Fruit fly (Drosophila melanogaster) whole organism, embryonic: ENCODE data around the gene CG46427.

ENCODE experiments used
- Atf3 ChIP-seq: fragments of 200-800 bp; sonication (Bioruptor generic); optimal IDR thresholded peaks from 3 replicates; lab custom pipeline; 2016; ENCODE audit warnings: missing biosample characterization, missing genetic modification characterization
- CG10267 ChIP-seq: fragments of 200-800 bp; sonication (Bioruptor generic); optimal IDR thresholded peaks from 2 replicates; lab custom pipeline; 2018; ENCODE audit warnings: missing biosample characterization, mild to moderate bottlenecking, missing genetic modification characterization, moderate library complexity
- CG10462 ChIP-seq: fragments of 200-800 bp; sonication (Bioruptor generic); optimal IDR thresholded peaks from 2 replicates; lab custom pipeline; 2016; ENCODE audit warnings: missing biosample characterization, missing genetic modification characterization
- CG11398 ChIP-seq: fragments of 200-800 bp; sonication (Bioruptor generic); optimal IDR thresholded peaks from 2 replicates; lab custom pipeline; 2016; ENCODE audit warnings: missing biosample characterization, missing genetic modification characterization
- CG11560 ChIP-seq: fragments of 200-800 bp; sonication (Bioruptor generic); IDR thresholded peaks from 3 replicates; pipeline ENCODE4 v1.3.6; 2022; ENCODE audit warnings: missing biosample characterization, missing genetic modification characterization
- CG12155 ChIP-seq: fragments of 200-800 bp; sonication (Bioruptor generic); optimal IDR thresholded peaks from 3 replicates; lab custom pipeline; 2016; ENCODE audit warnings: missing biosample characterization, missing genetic modification characterization
- CG15514 ChIP-seq: fragments of 200-800 bp; sonication (Bioruptor generic); optimal IDR thresholded peaks from 3 replicates; lab custom pipeline; 2017; ENCODE audit warnings: missing biosample characterization, missing genetic modification characterization, mild to moderate bottlenecking, moderate library complexity, missing genetic modification reagents
- CG17328 ChIP-seq: fragments of 200-800 bp; sonication (Bioruptor generic); IDR thresholded peaks from 2 replicates; pipeline ENCODE4 v1.3.6; 2022; ENCODE audit warnings: missing biosample characterization, missing genetic modification characterization
- CG3163 ChIP-seq: fragments of 200-800 bp; sonication (Bioruptor generic); optimal IDR thresholded peaks from 3 replicates; lab custom pipeline; 2016; ENCODE audit warnings: missing biosample characterization, missing genetic modification characterization
- CG32532 ChIP-seq: fragments of 200-800 bp; sonication (Bioruptor generic); IDR thresholded peaks from 2 replicates; pipeline ENCODE4 v1.3.6; 2022; ENCODE audit warnings: missing biosample characterization, missing genetic modification characterization
- CG6254 ChIP-seq: fragments of 200-800 bp; sonication (Bioruptor generic); optimal IDR thresholded peaks from 3 replicates; lab custom pipeline; 2017; ENCODE audit warnings: mild to moderate bottlenecking, missing biosample characterization, missing genetic modification reagents, missing genetic modification characterization
- CG6813 ChIP-seq: fragments of 200-800 bp; sonication (Bioruptor generic); optimal IDR thresholded peaks from 2 replicates; lab custom pipeline; 2017; ENCODE audit warnings: missing biosample characterization, missing genetic modification characterization, mild to moderate bottlenecking, moderate library complexity, missing genetic modification reagents
- CG8478 ChIP-seq: fragments of >200 bp; optimal IDR thresholded peaks from 2 replicates; lab custom pipeline; 2018
- CG8924 ChIP-seq: fragments of 200-800 bp; optimal IDR thresholded peaks from 3 replicates; lab custom pipeline; 2019; ENCODE audit warnings: missing biosample characterization, mild to moderate bottlenecking, missing genetic modification characterization, moderate library complexity
- CG9437 ChIP-seq: fragments of 200-800 bp; sonication (Bioruptor generic); optimal IDR thresholded peaks from 2 replicates; lab custom pipeline; 2018; ENCODE audit warnings: missing biosample characterization, mild to moderate bottlenecking, missing genetic modification characterization
- Gug ChIP-seq: fragments of 200-800 bp; sonication (Bioruptor generic); IDR thresholded peaks from 4 replicates; pipeline ENCODE4 v1.3.6; 2022; ENCODE audit warnings: missing biosample characterization, missing genetic modification characterization
- HmgZ ChIP-seq: fragments of 200-800 bp; sonication (Bioruptor generic); optimal IDR thresholded peaks from 2 replicates; lab custom pipeline; 2018; ENCODE audit warnings: missing biosample characterization, mild to moderate bottlenecking, missing genetic modification characterization
- NFAT ChIP-seq: fragments of 200-800 bp; sonication (Bioruptor generic); IDR thresholded peaks from 2 replicates; pipeline ENCODE4 v1.3.6; 2022; ENCODE audit warnings: missing biosample characterization, missing genetic modification characterization
- NfI ChIP-seq: fragments of 200-800 bp; sonication (Bioruptor generic); optimal IDR thresholded peaks from 3 replicates; lab custom pipeline; 2018; ENCODE audit warnings: missing biosample characterization, mild to moderate bottlenecking, missing genetic modification characterization, moderate library complexity
- Poxn ChIP-seq: fragments of 200-800 bp; sonication (Bioruptor generic); IDR thresholded peaks from 2 replicates; pipeline ENCODE4 v1.3.6; 2022; ENCODE audit warnings: missing biosample characterization, missing genetic modification characterization
- Spps ChIP-seq: fragments of 200-800 bp; sonication (Bioruptor generic); optimal IDR thresholded peaks from 2 replicates; lab custom pipeline; 2018; ENCODE audit warnings: missing biosample characterization, mild to moderate bottlenecking, missing genetic modification characterization
- TFAM ChIP-seq: fragments of 200-800 bp; sonication (Bioruptor generic); optimal IDR thresholded peaks from 2 replicates; lab custom pipeline; 2017; ENCODE audit warnings: missing biosample characterization, missing genetic modification characterization, inconsistent platforms
- Xrp1 ChIP-seq: fragments of 200-800 bp; sonication (Bioruptor generic); IDR thresholded peaks from 2 replicates; pipeline ENCODE4 v1.3.6; 2022; ENCODE audit warnings: missing biosample characterization, missing genetic modification characterization
- YL-1 ChIP-seq: fragments of 200-800 bp; sonication (Bioruptor generic); optimal IDR thresholded peaks from 3 replicates; lab custom pipeline; 2017; ENCODE audit warnings: missing biosample characterization, mild to moderate bottlenecking, missing genetic modification characterization
- ash1 ChIP-seq: fragments of 200-800 bp; sonication (Bioruptor generic); optimal IDR thresholded peaks from 2 replicates; lab custom pipeline; 2018; ENCODE audit warnings: missing biosample characterization, mild to moderate bottlenecking, missing genetic modification characterization
- bsh ChIP-seq, 2 experiments: fragments of 200-800 bp; sonication (Bioruptor generic); optimal IDR thresholded peaks; 2 replicates each; lab custom pipeline; 2017 to 2018; ENCODE audit warnings: mild to moderate bottlenecking in 2 of 2, missing biosample characterization in 2 of 2, missing genetic modification characterization in 2 of 2, moderate library complexity in 1 of 2
- btn ChIP-seq: fragments of 200-800 bp; sonication (Bioruptor generic); optimal IDR thresholded peaks from 2 replicates; lab custom pipeline; 2016; ENCODE audit warnings: missing biosample characterization, missing genetic modification characterization
- crc ChIP-seq: fragments of 200-800 bp; sonication (Bioruptor generic); optimal IDR thresholded peaks from 2 replicates; lab custom pipeline; 2016; ENCODE audit warnings: missing biosample characterization, missing genetic modification characterization
- da ChIP-seq: fragments of 200-800 bp; sonication (Bioruptor generic); optimal IDR thresholded peaks from 2 replicates; lab custom pipeline; 2016; ENCODE audit warnings: missing biosample characterization, missing genetic modification characterization
- dmrt11E ChIP-seq: fragments of 200-800 bp; sonication (Bioruptor generic); optimal IDR thresholded peaks from 3 replicates; lab custom pipeline; 2018; ENCODE audit warnings: missing biosample characterization, mild to moderate bottlenecking, missing genetic modification characterization, moderate library complexity
- dmrt99B ChIP-seq: fragments of 200-800 bp; sonication (Bioruptor generic); optimal IDR thresholded peaks from 2 replicates; lab custom pipeline; 2018; ENCODE audit warnings: missing biosample characterization, mild to moderate bottlenecking, missing genetic modification characterization, moderate library complexity
- emc ChIP-seq: fragments of 200-800 bp; sonication (Bioruptor generic); optimal IDR thresholded peaks from 2 replicates; lab custom pipeline; 2016; ENCODE audit warnings: missing biosample characterization, missing genetic modification characterization
- eve ChIP-seq, 2 experiments: fragments of >200 bp; optimal IDR thresholded peaks; 2 replicates each; lab custom pipeline; 2017; ENCODE audit warnings: missing biosample characterization in 2 of 2, missing genetic modification characterization in 2 of 2
- hb ChIP-seq: fragments of 200-800 bp; sonication (Bioruptor generic); IDR thresholded peaks from 3 replicates; pipeline ENCODE4 v1.3.6; 2022; ENCODE audit warnings: missing biosample characterization, missing genetic modification characterization; ENCODE audit not compliant: partially characterized antibody
- ind ChIP-seq: fragments of 200-800 bp; sonication (Bioruptor generic); optimal IDR thresholded peaks from 3 replicates; lab custom pipeline; 2016; ENCODE audit warnings: missing biosample characterization, missing genetic modification characterization
- jing ChIP-seq: fragments of 200-800 bp; sonication (Bioruptor generic); optimal IDR thresholded peaks from 2 replicates; lab custom pipeline; 2018; ENCODE audit warnings: missing biosample characterization, mild to moderate bottlenecking, missing genetic modification characterization
- kni ChIP-seq: fragments of 200-800 bp; sonication (Bioruptor generic); optimal IDR thresholded peaks from 3 replicates; lab custom pipeline; 2017; ENCODE audit warnings: mild to moderate bottlenecking, missing biosample characterization, missing genetic modification reagents, missing genetic modification characterization
- lbe ChIP-seq: fragments of 200-800 bp; sonication (Bioruptor generic); optimal IDR thresholded peaks from 2 replicates; lab custom pipeline; 2016; ENCODE audit warnings: missing biosample characterization, mild to moderate bottlenecking, missing genetic modification characterization
- pfk ChIP-seq: fragments of 200-800 bp; sonication (Bioruptor generic); optimal IDR thresholded peaks from 2 replicates; lab custom pipeline; 2018; ENCODE audit warnings: missing biosample characterization, mild to moderate bottlenecking, missing genetic modification characterization, moderate library complexity
- pum ChIP-seq: fragments of 200-800 bp; sonication (Bioruptor generic); optimal IDR thresholded peaks from 2 replicates; lab custom pipeline; 2016; ENCODE audit warnings: missing biosample characterization, missing genetic modification characterization
- pzg ChIP-seq: fragments of 200-800 bp; sonication (Bioruptor generic); optimal IDR thresholded peaks from 3 replicates; lab custom pipeline; 2018; ENCODE audit warnings: missing biosample characterization, mild to moderate bottlenecking, missing genetic modification characterization, moderate library complexity
- sc ChIP-seq, 3 experiments: fragments of >200 bp in 2 of 3; fragments of 200-800 bp in 1 of 3; sonication (Bioruptor generic) in 1 of 3; optimal IDR thresholded peaks; 2 replicates in 2 of 3; 3 replicates in 1 of 3; lab custom pipeline; 2017; ENCODE audit warnings: mild to moderate bottlenecking in 1 of 3, missing biosample characterization in 1 of 3, missing genetic modification characterization in 1 of 3, missing genetic modification reagents in 1 of 3
- slbo ChIP-seq: fragments of 200-800 bp; sonication (Bioruptor generic); IDR thresholded peaks from 2 replicates; pipeline ENCODE4 v1.3.6; 2022; ENCODE audit warnings: missing biosample characterization, missing genetic modification characterization
- sob ChIP-seq: fragments of 200-800 bp; sonication (Bioruptor generic); IDR thresholded peaks from 2 replicates; pipeline ENCODE4 v1.3.6; 2022; ENCODE audit warnings: missing biosample characterization, missing genetic modification characterization
- ssp ChIP-seq: fragments of 200-800 bp; sonication (Bioruptor generic); IDR thresholded peaks from 2 replicates; pipeline ENCODE4 v1.3.6; 2022; ENCODE audit warnings: missing biosample characterization, missing genetic modification characterization
- stc ChIP-seq: fragments of 200-800 bp; sonication (Bioruptor generic); IDR thresholded peaks from 2 replicates; pipeline ENCODE4 v1.3.6; 2022; ENCODE audit warnings: missing biosample characterization, missing genetic modification characterization
- ttk ChIP-seq: fragments of 200-800 bp; sonication (Bioruptor generic); IDR thresholded peaks from 2 replicates; pipeline ENCODE4 v2.1.2; 2022; ENCODE audit warnings: missing biosample characterization, missing genetic modification characterization
- wor ChIP-seq: fragments of 200-800 bp; sonication (Bioruptor generic); IDR thresholded peaks from 2 replicates; pipeline ENCODE4 v1.3.6; 2022; ENCODE audit warnings: missing biosample characterization, missing genetic modification characterization
- yki ChIP-seq: fragments of >200 bp; optimal IDR thresholded peaks from 3 replicates; lab custom pipeline; 2018
- zen2 ChIP-seq: fragments of 200-800 bp; sonication (Bioruptor generic); IDR thresholded peaks from 3 replicates; pipeline ENCODE4 v1.3.6; 2022; ENCODE audit warnings: missing biosample characterization, missing genetic modification characterization; ENCODE audit not compliant: partially characterized antibody
- zf30C ChIP-seq: fragments of 200-800 bp; sonication (Bioruptor generic); optimal IDR thresholded peaks from 3 replicates; lab custom pipeline; 2018; ENCODE audit warnings: missing biosample characterization, mild to moderate bottlenecking, missing genetic modification characterization
- zfh1 ChIP-seq: fragments of 200-800 bp; sonication (Bioruptor generic); IDR thresholded peaks from 3 replicates; pipeline ENCODE4 v1.3.6; 2022; ENCODE audit warnings: missing biosample characterization, missing genetic modification characterization

The CG46427 gene

DNA sequence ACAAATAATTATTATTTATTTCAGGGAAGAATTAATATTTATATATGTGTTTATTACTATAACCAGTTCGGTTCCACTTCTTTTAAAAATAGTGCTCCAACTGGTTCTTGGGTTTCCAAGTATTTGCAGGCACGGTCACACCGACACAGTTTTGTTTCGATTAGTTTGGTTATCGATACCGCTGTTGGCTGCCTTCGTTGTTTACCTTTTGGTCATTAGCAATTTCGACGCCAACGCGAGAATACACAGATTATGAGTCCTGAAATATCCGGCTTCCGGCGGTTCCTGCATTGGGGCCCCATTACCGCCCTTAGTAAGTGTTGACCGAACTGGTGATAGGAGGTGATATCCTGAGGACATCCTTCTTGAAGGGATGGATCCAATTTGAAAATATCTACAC, 30.8 kb downstream of the CG46427 start, which contains the start of gene CG5196 (continued):
- no peak for TF ChIP-seq sc (optimal IDR thresholded peaks at IDR 0.05; lab: Kevin White, UChicago)
- TF ChIP-seq sc (GFP tag; optimal IDR thresholded peaks at IDR 0.05; lab: Kevin White, UChicago): no peak
- no peak for TF ChIP-seq CG3163 (GFP tag; lab: Kevin White, UChicago)
- peak; percentile 99 for TF ChIP-seq CG15514
- TF ChIP-seq CG17328: no peak
- no peak for TF ChIP-seq TFAM (GFP tag; lab: Kevin White, UChicago)
- no peak for TF ChIP-seq Gug (GFP tag; lab: Robert Waterston, UW)
- no peak for TF ChIP-seq pfk (GFP tag; lab: Kevin White, UChicago)
- TF ChIP-seq ttk (GFP tag; lab: Robert Waterston, UW): no peak
- no peak for TF ChIP-seq CG9437 (GFP tag; lab: Kevin White, UChicago)
- no peak for TF ChIP-seq dmrt99B (tag; lab: Kevin White, UChicago)
- no peak for TF ChIP-seq wor (GFP tag; lab: Robert Waterston, UW)
- TF ChIP-seq CG12155 (GFP tag; lab: Kevin White, UChicago): no peak
- no peak for TF ChIP-seq CG6813 (GFP tag; lab: Kevin White, UChicago)
- TF ChIP-seq lbe (GFP tag; lab: Kevin White, UChicago): peak; percentile 66
- TF ChIP-seq ind (GFP tag; lab: Kevin White, UChicago): no peak
- TF ChIP-seq Poxn (GFP tag; lab: Robert Waterston, UW): no peak
- TF ChIP-seq jing: no peak
- 0 out of 2 replicates have a peak, but pooled peaks have one; percentile 25 for TF ChIP-seq stc (GFP tag; lab: Robert Waterston, UW)
- TF ChIP-seq dmrt11E (tag; lab: Kevin White, UChicago): no peak
- TF ChIP-seq HmgZ: peak; percentile 81
- no peak for TF ChIP-seq emc (GFP tag; lab: Kevin White, UChicago)
- TF ChIP-seq sob (GFP tag; lab: Robert Waterston, UW): peak; percentile 20; the same call in 1 of the 2 replicates
- peak; percentile 17 for TF ChIP-seq CG8924 (tag; lab: Kevin White, UChicago)
- no peak for TF ChIP-seq Atf3 (GFP tag; lab: Kevin White, UChicago)
- TF ChIP-seq zfh1 (GFP tag; lab: Robert Waterston, UW): 0 out of 3 replicates have a peak, but pooled peaks have one; percentile 27
- TF ChIP-seq CG11398 (GFP tag; lab: Kevin White, UChicago): no peak
- TF ChIP-seq eve (GFP tag; optimal IDR thresholded peaks at IDR 0.05; lab: Kevin White, UChicago): no peak
- no peak for TF ChIP-seq pum (GFP tag; lab: Kevin White, UChicago)
- TF ChIP-seq yki (lab: Kevin White, UChicago): no peak
- TF ChIP-seq da (GFP tag; lab: Kevin White, UChicago): no peak
- TF ChIP-seq kni (GFP tag; lab: Kevin White, UChicago): peak; percentile 34
- TF ChIP-seq zen2 (GFP tag; lab: Robert Waterston, UW): peak; percentile 74
- no peak for TF ChIP-seq CG6254 (GFP tag; lab: Kevin White, UChicago)
- TF ChIP-seq Spps (tag; lab: Kevin White, UChicago): no peak
- TF ChIP-seq CG32532 (GFP tag; lab: Robert Waterston, UW): no peak
- no peak for TF ChIP-seq CG10462 (GFP tag; lab: Kevin White, UChicago)
- TF ChIP-seq YL-1: peak; percentile 50
- TF ChIP-seq CG8478: no peak
- TF ChIP-seq bsh (GFP tag; optimal IDR thresholded peaks at IDR 0.05; lab: Kevin White, UChicago): no peak
- TF ChIP-seq NFAT (GFP tag; lab: Robert Waterston, UW): no peak
- no peak for TF ChIP-seq CG11560
- TF ChIP-seq zf30C: no peak
- no peak for TF ChIP-seq hb (GFP tag; lab: Robert Waterston, UW)
- TF ChIP-seq btn (GFP tag; lab: Kevin White, UChicago): no peak
- peak; percentile 30 for TF ChIP-seq NfI (GFP tag; lab: Kevin White, UChicago)
- TF ChIP-seq CG10267 (tag; lab: Kevin White, UChicago): peak; percentile 62
- TF ChIP-seq ash1 (GFP tag; lab: Kevin White, UChicago): no peak
- TF ChIP-seq Xrp1 (GFP tag; lab: Robert Waterston, UW): 0 out of 2 replicates have a peak, but pooled peaks have one; percentile 12
- no peak for TF ChIP-seq crc (GFP tag; lab: Kevin White, UChicago)
- peak; percentile 86 for TF ChIP-seq pzg (GFP tag; lab: Kevin White, UChicago)
- no peak for TF ChIP-seq ssp (GFP tag; lab: Robert Waterston, UW)
- no peak; the same call in 1 of the 2 replicates for TF ChIP-seq slbo (GFP tag; lab: Robert Waterston, UW)
